Worm (Caenorhabditis elegans) whole organism, L2 larva: ENCODE measurements around the gene cct-3.

Source experiments
- alr-1 ChIP-seq: fragments of 150-350 bp; optimal IDR thresholded peaks from 2 replicates; lab custom pipeline; 2014; ENCODE audit warnings: missing biosample characterization, missing genetic modification characterization
- ceh-82 ChIP-seq: fragments of 150-350 bp; optimal IDR thresholded peaks from 2 replicates; lab custom pipeline; 2014; ENCODE audit warnings: missing biosample characterization, missing genetic modification characterization
- lin-13 ChIP-seq: fragments of 150-350 bp; optimal IDR thresholded peaks from 2 replicates; lab custom pipeline; 2014; ENCODE audit warnings: missing biosample characterization, missing genetic modification reagents, missing genetic modification characterization
- nhr-12 ChIP-seq: fragments of 150-350 bp; optimal IDR thresholded peaks from 2 replicates; lab custom pipeline; 2014; ENCODE audit warnings: missing biosample characterization, missing genetic modification characterization
- nhr-237 ChIP-seq: fragments of 150-350 bp; optimal IDR thresholded peaks from 2 replicates; lab custom pipeline; 2014; ENCODE audit warnings: missing biosample characterization, missing genetic modification characterization
- nhr-25 ChIP-seq: fragments of 150-350 bp; sonication (generic microtip); optimal IDR thresholded peaks from 3 replicates; lab custom pipeline; 2014; ENCODE audit warnings: missing biosample characterization, missing genetic modification characterization
- nhr-77 ChIP-seq: fragments of 150-350 bp; optimal IDR thresholded peaks from 2 replicates; lab custom pipeline; 2014; ENCODE audit warnings: missing biosample characterization, missing genetic modification characterization
- skn-1 ChIP-seq: sonication (generic microtip); optimal IDR thresholded peaks from 2 replicates; lab custom pipeline; 2017; ENCODE audit warnings: missing biosample characterization, missing genetic modification characterization
- snpc-4 ChIP-seq: fragments of 150-350 bp; optimal IDR thresholded peaks from 2 replicates; lab custom pipeline; 2014; ENCODE audit warnings: missing biosample characterization, missing genetic modification characterization
- unc-39 ChIP-seq: fragments of 150-350 bp; optimal IDR thresholded peaks from 2 replicates; lab custom pipeline; 2014; ENCODE audit warnings: missing biosample characterization, missing genetic modification characterization
- unc-62 ChIP-seq: fragments of 150-350 bp; optimal IDR thresholded peaks from 2 replicates; lab custom pipeline; 2014; ENCODE audit warnings: missing biosample characterization, missing genetic modification reagents, missing genetic modification characterization

ce11 chrII:2289441-2289840 is 56.1 kb downstream of the cct-3 start:
- TF ChIP-seq nhr-77 (tag; lab: Kevin White, UChicago) (no peak), snpc-4 (no peak), unc-62 (GFP tag; lab: Kevin White, UChicago) (no peak), ceh-82 (no peak), nhr-25 (tag; lab: Kevin White, UChicago) (no peak), lin-13 (GFP tag; lab: Kevin White, UChicago) (no peak), nhr-237 (tag; lab: Kevin White, UChicago) (no peak), alr-1 (no peak), skn-1 (tag; lab: Kevin White, UChicago) (no peak), nhr-12 (tag; lab: Kevin White, UChicago) (no peak), unc-39 (tag; lab: Kevin White, UChicago) (no peak)
